Worm (Caenorhabditis elegans): ENCODE results near the gene sym-2.

sym-2 gene

ce11 chrII:9137803-9138202 is 50.5 kb downstream of the sym-2 start, which contains the start of gene C16D2.3:
Gene C16D2.3 (plus strand): TSS chrII:9138103.
- TF ChIP-seq F13C5.2 (tag; optimal IDR thresholded peaks at IDR 0.05) (no peak), hmbx-1 (tag; optimal IDR thresholded peaks at IDR 0.05) (no peak), tra-4 (tag; optimal IDR thresholded peaks at IDR 0.05) (no peak), aly-1 (tag; optimal IDR thresholded peaks at IDR 0.05) (no peak), tbx-11 (GFP tag; IDR thresholded peaks at IDR 0.05) (no peak), flt-1 (GFP tag; IDR thresholded peaks at IDR 0.05) (no peak), ceh-36 (tag; optimal IDR thresholded peaks at IDR 0.05) (no peak), ets-7 (tag; optimal IDR thresholded peaks at IDR 0.05) (no peak), tbx-37 (GFP tag; conservative IDR thresholded peaks at IDR 0.05) (no peak), hnd-1 (tag; optimal IDR thresholded peaks at IDR 0.05) (no peak), ceh-13 (GFP tag; optimal IDR thresholded peaks at IDR 0.05) (no peak), scrt-1 (GFP tag; IDR thresholded peaks at IDR 0.05) (no peak), B0310.2 (tag; optimal IDR thresholded peaks at IDR 0.05) (no peak), ama-1 (optimal IDR thresholded peaks at IDR 0.05) (no peak), hmg-4 (GFP tag; optimal IDR thresholded peaks at IDR 0.05) (no peak), sea-1 (GFP tag; conservative IDR thresholded peaks at IDR 0.05) (no peak), pes-1 (GFP tag; IDR thresholded peaks at IDR 0.05) (no peak)

- TF ChIP-seq B0310.2 (tag; optimal IDR thresholded peaks at IDR 0.05) (no peak), scrt-1 (GFP tag; IDR thresholded peaks at IDR 0.05) (no peak), hmbx-1 (tag; optimal IDR thresholded peaks at IDR 0.05) (no peak), ceh-13 (GFP tag; optimal IDR thresholded peaks at IDR 0.05) (no peak), hnd-1 (tag; optimal IDR thresholded peaks at IDR 0.05) (no peak), ets-7 (tag; optimal IDR thresholded peaks at IDR 0.05) (no peak), ceh-36 (tag; optimal IDR thresholded peaks at IDR 0.05) (no peak), tbx-37 (GFP tag; conservative IDR thresholded peaks at IDR 0.05) (no peak), tra-4 (tag; optimal IDR thresholded peaks at IDR 0.05) (no peak), F13C5.2 (tag; optimal IDR thresholded peaks at IDR 0.05) (no peak), aly-1 (tag; optimal IDR thresholded peaks at IDR 0.05) (no peak), hmg-4 (GFP tag; optimal IDR thresholded peaks at IDR 0.05) (no peak)
These were observed 52.4 kb downstream of the sym-2 start, which contains the start of gene nlp-78 for ce11 chrII:9135878-9136277. Gene nlp-78 (plus strand): TSS chrII:9136178.

- no peak for TF ChIP-seq flt-1 (GFP tag; IDR thresholded peaks at IDR 0.05)
- no peak for TF ChIP-seq ceh-13 (GFP tag; optimal IDR thresholded peaks at IDR 0.05)
- no peak for TF ChIP-seq tbx-37 (GFP tag; conservative IDR thresholded peaks at IDR 0.05)
- TF ChIP-seq sea-1 (GFP tag; conservative IDR thresholded peaks at IDR 0.05), result no peak
- TF ChIP-seq ama-1 (optimal IDR thresholded peaks at IDR 0.05), result no peak
- no peak for TF ChIP-seq hmbx-1 (tag; optimal IDR thresholded peaks at IDR 0.05)
- TF ChIP-seq tbx-11 (GFP tag; IDR thresholded peaks at IDR 0.05), result no peak
- no peak for TF ChIP-seq ets-7 (tag; optimal IDR thresholded peaks at IDR 0.05)
- no peak for TF ChIP-seq hnd-1 (tag; optimal IDR thresholded peaks at IDR 0.05)
- no peak for TF ChIP-seq pes-1 (GFP tag; IDR thresholded peaks at IDR 0.05)
- no peak for TF ChIP-seq F13C5.2 (tag; optimal IDR thresholded peaks at IDR 0.05)
- TF ChIP-seq scrt-1 (GFP tag; IDR thresholded peaks at IDR 0.05), result no peak
- no peak for TF ChIP-seq aly-1 (tag; optimal IDR thresholded peaks at IDR 0.05)
- no peak for TF ChIP-seq tra-4 (tag; optimal IDR thresholded peaks at IDR 0.05)
- TF ChIP-seq B0310.2 (tag; optimal IDR thresholded peaks at IDR 0.05), result no peak
- TF ChIP-seq ceh-36 (tag; optimal IDR thresholded peaks at IDR 0.05), result no peak
- TF ChIP-seq hmg-4 (GFP tag; optimal IDR thresholded peaks at IDR 0.05), result no peak
These were observed 55.9 kb downstream of the sym-2 start for ce11 chrII:9132338-9132737.

ce11 chrII:9131363-9131762 is 56.9 kb downstream of the sym-2 start, which contains the start of gene C16D2.1:
Gene C16D2.1 (plus strand): TSS chrII:9131663.
- TF ChIP-seq tbx-37 (GFP tag; conservative IDR thresholded peaks at IDR 0.05) (no peak), tra-4 (tag; optimal IDR thresholded peaks at IDR 0.05) (no peak), hmbx-1 (tag; optimal IDR thresholded peaks at IDR 0.05) (no peak), tbx-11 (GFP tag; IDR thresholded peaks at IDR 0.05) (no peak)

ce11 chrII:9130339-9130738 is 57.9 kb downstream of the sym-2 start:
- TF ChIP-seq ceh-36 (tag; optimal IDR thresholded peaks at IDR 0.05) (peak; percentile 19), ets-7 (tag; optimal IDR thresholded peaks at IDR 0.05) (no peak)

Measured in whole organism, early embryonic.